Fruit fly (Drosophila melanogaster) whole organism, embryonic: ENCODE data around the gene CG42764.

ENCODE experiments used
- Atf6 ChIP-seq: fragments of 200-800 bp; sonication (Bioruptor generic); IDR thresholded peaks from 2 replicates; pipeline ENCODE4 v1.3.6; 2022; ENCODE audit warnings: missing biosample characterization, missing genetic modification characterization
- BEAF-32 ChIP-seq: fragments of 200-800 bp; sonication (Bioruptor generic); optimal IDR thresholded peaks from 3 replicates; lab custom pipeline; 2017; ENCODE audit warnings: missing biosample characterization, missing genetic modification characterization, mild to moderate bottlenecking, moderate library complexity, missing genetic modification reagents
- CG1024 ChIP-seq: fragments of 200-800 bp; sonication (Bioruptor generic); IDR thresholded peaks from 2 replicates; pipeline ENCODE4 v1.3.6; 2022; ENCODE audit warnings: missing biosample characterization, missing genetic modification characterization
- CG12155 ChIP-seq: fragments of 200-800 bp; sonication (Bioruptor generic); optimal IDR thresholded peaks from 3 replicates; lab custom pipeline; 2016; ENCODE audit warnings: missing biosample characterization, missing genetic modification characterization
- CG12659 ChIP-seq: fragments of 200-800 bp; sonication (Bioruptor generic); optimal IDR thresholded peaks from 3 replicates; lab custom pipeline; 2017; ENCODE audit warnings: mild to moderate bottlenecking, missing biosample characterization, missing genetic modification reagents, missing genetic modification characterization
- CG12769 ChIP-seq: fragments of 200-800 bp; sonication (Bioruptor generic); optimal IDR thresholded peaks from 2 replicates; lab custom pipeline; 2019; ENCODE audit warnings: missing biosample characterization, mild to moderate bottlenecking, missing genetic modification characterization, moderate library complexity
- CG14050 ChIP-seq: fragments of 200-800 bp; sonication (Bioruptor generic); IDR thresholded peaks from 3 replicates; pipeline ENCODE4 v1.3.6; 2022; ENCODE audit warnings: missing biosample characterization, missing genetic modification characterization
- CG14965 ChIP-seq: fragments of 200-800 bp; sonication (Bioruptor generic); optimal IDR thresholded peaks from 2 replicates; lab custom pipeline; 2016; ENCODE audit warnings: missing biosample characterization, missing genetic modification characterization, borderline replicate concordance
- CG15269 ChIP-seq: fragments of 200-800 bp; sonication (Bioruptor generic); optimal IDR thresholded peaks from 2 replicates; lab custom pipeline; 2018; ENCODE audit warnings: missing biosample characterization, mild to moderate bottlenecking, missing genetic modification characterization, moderate library complexity
- CG1647 ChIP-seq: fragments of 200-800 bp; sonication (Bioruptor generic); optimal IDR thresholded peaks from 3 replicates; lab custom pipeline; 2016; ENCODE audit warnings: missing biosample characterization, missing genetic modification characterization
- CG1832 ChIP-seq: fragments of 200-800 bp; sonication (Bioruptor generic); optimal IDR thresholded peaks from 2 replicates; lab custom pipeline; 2017; ENCODE audit warnings: missing biosample characterization, mild to moderate bottlenecking, missing genetic modification characterization, inconsistent platforms
- CG18764 ChIP-seq: fragments of 200-800 bp; sonication (Bioruptor generic); optimal IDR thresholded peaks from 3 replicates; lab custom pipeline; 2016; ENCODE audit warnings: missing biosample characterization, missing genetic modification characterization
- CG2202 ChIP-seq: fragments of 200-800 bp; sonication (Bioruptor generic); optimal IDR thresholded peaks from 2 replicates; lab custom pipeline; 2018; ENCODE audit warnings: missing biosample characterization, mild to moderate bottlenecking, missing genetic modification characterization
- CG2889 ChIP-seq: fragments of 200-800 bp; sonication (Bioruptor generic); IDR thresholded peaks from 3 replicates; pipeline ENCODE4 v1.3.6; 2022; ENCODE audit warnings: missing biosample characterization, missing genetic modification characterization
- CG3281 ChIP-seq: fragments of 200-800 bp; sonication (Bioruptor generic); optimal IDR thresholded peaks from 3 replicates; lab custom pipeline; 2017; ENCODE audit warnings: missing biosample characterization, mild to moderate bottlenecking, missing genetic modification characterization
- CG5180 ChIP-seq: fragments of 200-800 bp; sonication (Bioruptor generic); optimal IDR thresholded peaks from 3 replicates; lab custom pipeline; 2017; ENCODE audit warnings: missing biosample characterization, missing genetic modification characterization, mild to moderate bottlenecking, moderate library complexity, missing genetic modification reagents
- CG6254 ChIP-seq: fragments of 200-800 bp; sonication (Bioruptor generic); optimal IDR thresholded peaks from 3 replicates; lab custom pipeline; 2017; ENCODE audit warnings: mild to moderate bottlenecking, missing biosample characterization, missing genetic modification reagents, missing genetic modification characterization
- CG8359 ChIP-seq: fragments of 200-800 bp; sonication (Bioruptor generic); optimal IDR thresholded peaks from 2 replicates; lab custom pipeline; 2017; ENCODE audit warnings: missing biosample characterization, mild to moderate bottlenecking, missing genetic modification characterization, borderline replicate concordance
- Chrac-16 ChIP-seq: fragments of 200-800 bp; sonication (Bioruptor generic); optimal IDR thresholded peaks from 3 replicates; lab custom pipeline; 2016; ENCODE audit warnings: missing biosample characterization, missing genetic modification characterization
- Deaf1 ChIP-seq: fragments of 200-800 bp; optimal IDR thresholded peaks from 3 replicates; lab custom pipeline; 2019; ENCODE audit warnings: missing biosample characterization, mild to moderate bottlenecking, missing genetic modification characterization, moderate library complexity
- Dref ChIP-seq: fragments of 200-800 bp; sonication (Bioruptor generic); IDR thresholded peaks from 2 replicates; pipeline ENCODE4 v1.3.6; 2022; ENCODE audit warnings: missing biosample characterization, missing genetic modification characterization
- Fer1 ChIP-seq: fragments of 200-800 bp; sonication (Bioruptor generic); optimal IDR thresholded peaks from 2 replicates; lab custom pipeline; 2017; ENCODE audit warnings: missing biosample characterization, mild to moderate bottlenecking, missing genetic modification characterization
- Gsc ChIP-seq: fragments of 200-800 bp; sonication (Bioruptor generic); IDR thresholded peaks from 2 replicates; pipeline ENCODE4 v1.3.6; 2022; ENCODE audit warnings: missing biosample characterization, missing genetic modification characterization
- Jarid2 ChIP-seq: fragments of 200-800 bp; sonication (Bioruptor generic); optimal IDR thresholded peaks from 3 replicates; lab custom pipeline; 2017; ENCODE audit warnings: mild to moderate bottlenecking, missing biosample characterization, missing genetic modification reagents, missing genetic modification characterization
- Lhr ChIP-seq: fragments of 200-800 bp; sonication (Bioruptor generic); optimal IDR thresholded peaks from 3 replicates; lab custom pipeline; 2017; ENCODE audit warnings: mild to moderate bottlenecking, missing biosample characterization, missing genetic modification reagents, missing genetic modification characterization
- Max ChIP-seq: fragments of 200-800 bp; sonication (Bioruptor generic); optimal IDR thresholded peaks from 2 replicates; lab custom pipeline; 2016; ENCODE audit warnings: missing biosample characterization, mild to moderate bottlenecking, missing genetic modification characterization
- Nf-YB ChIP-seq: fragments of 200-800 bp; sonication (Bioruptor generic); optimal IDR thresholded peaks from 3 replicates; lab custom pipeline; 2019; ENCODE audit warnings: missing biosample characterization, mild to moderate bottlenecking, missing genetic modification characterization, moderate library complexity
- Opbp ChIP-seq: fragments of 200-800 bp; sonication (Bioruptor generic); IDR thresholded peaks from 3 replicates; pipeline ENCODE4 v1.3.6; 2022; ENCODE audit warnings: missing biosample characterization, missing genetic modification characterization; ENCODE audit not compliant: partially characterized antibody
- Poxn ChIP-seq: fragments of 200-800 bp; sonication (Bioruptor generic); IDR thresholded peaks from 2 replicates; pipeline ENCODE4 v1.3.6; 2022; ENCODE audit warnings: missing biosample characterization, missing genetic modification characterization
- Rx ChIP-seq: fragments of 200-800 bp; sonication (Bioruptor generic); IDR thresholded peaks from 2 replicates; pipeline ENCODE4 v1.3.6; 2022; ENCODE audit warnings: missing biosample characterization, missing genetic modification characterization
- Sry-β ChIP-seq: fragments of 200-800 bp; sonication (Bioruptor generic); optimal IDR thresholded peaks from 2 replicates; lab custom pipeline; 2018; ENCODE audit warnings: missing biosample characterization, mild to moderate bottlenecking, missing genetic modification characterization, moderate library complexity
- ato ChIP-seq: fragments of 200-800 bp; sonication (Bioruptor generic); IDR thresholded peaks from 2 replicates; pipeline ENCODE4 v1.3.6; 2022; ENCODE audit warnings: missing biosample characterization, missing genetic modification characterization; ENCODE audit not compliant: partially characterized antibody
- bigmax ChIP-seq: fragments of 200-800 bp; sonication (Bioruptor generic); optimal IDR thresholded peaks from 2 replicates; lab custom pipeline; 2018; ENCODE audit warnings: missing biosample characterization, mild to moderate bottlenecking, missing genetic modification characterization
- chif ChIP-seq, 2 experiments: fragments of 200-800 bp; sonication (Bioruptor generic); optimal IDR thresholded peaks; 3 replicates each; lab custom pipeline; 2016; ENCODE audit warnings: missing biosample characterization in 2 of 2, missing genetic modification characterization in 2 of 2
- ci ChIP-seq: fragments of 200-800 bp; sonication (Bioruptor generic); IDR thresholded peaks from 3 replicates; pipeline ENCODE4 v1.3.6; 2022; ENCODE audit warnings: missing biosample characterization, missing genetic modification characterization
- gce ChIP-seq: fragments of 200-800 bp; sonication (Bioruptor generic); IDR thresholded peaks from 3 replicates; pipeline ENCODE4 v1.3.6; 2022; ENCODE audit warnings: missing biosample characterization, missing genetic modification characterization
- kni ChIP-seq: fragments of 200-800 bp; sonication (Bioruptor generic); optimal IDR thresholded peaks from 3 replicates; lab custom pipeline; 2017; ENCODE audit warnings: mild to moderate bottlenecking, missing biosample characterization, missing genetic modification reagents, missing genetic modification characterization
- mld ChIP-seq: fragments of 200-800 bp; sonication (Bioruptor generic); IDR thresholded peaks from 3 replicates; pipeline ENCODE4 v1.3.6; 2022; ENCODE audit warnings: missing biosample characterization, missing genetic modification characterization; ENCODE audit not compliant: partially characterized antibody
- peb ChIP-seq: fragments of 200-800 bp; sonication (Bioruptor generic); IDR thresholded peaks from 2 replicates; pipeline ENCODE4 v1.3.6; 2022; ENCODE audit warnings: missing biosample characterization, missing genetic modification characterization
- ro ChIP-seq: fragments of 200-800 bp; sonication (Bioruptor generic); IDR thresholded peaks from 2 replicates; pipeline ENCODE4 v1.3.6; 2022; ENCODE audit warnings: missing biosample characterization, missing genetic modification characterization
- scrt ChIP-seq: fragments of 200-800 bp; sonication (Bioruptor generic); optimal IDR thresholded peaks from 2 replicates; lab custom pipeline; 2018; ENCODE audit warnings: missing biosample characterization, mild to moderate bottlenecking, missing genetic modification characterization, moderate library complexity
- sr ChIP-seq: fragments of 200-800 bp; sonication (Bioruptor generic); IDR thresholded peaks from 3 replicates; pipeline ENCODE4 v1.3.6; 2022; ENCODE audit warnings: missing biosample characterization, missing genetic modification characterization
- tap ChIP-seq: fragments of 200-800 bp; optimal IDR thresholded peaks from 3 replicates; lab custom pipeline; 2019; ENCODE audit warnings: missing biosample characterization, mild to moderate bottlenecking, missing genetic modification characterization, moderate library complexity
- tna ChIP-seq: fragments of 200-800 bp; sonication (Bioruptor generic); IDR thresholded peaks from 2 replicates; pipeline ENCODE4 v1.3.6; 2022; ENCODE audit warnings: missing biosample characterization, missing genetic modification characterization; ENCODE audit not compliant: partially characterized antibody
- ttk ChIP-seq: fragments of 200-800 bp; sonication (Bioruptor generic); IDR thresholded peaks from 2 replicates; pipeline ENCODE4 v2.1.2; 2022; ENCODE audit warnings: missing biosample characterization, missing genetic modification characterization
- wdn ChIP-seq: fragments of 200-800 bp; sonication (Bioruptor generic); IDR thresholded peaks from 2 replicates; pipeline ENCODE4 v1.3.6; 2022; ENCODE audit warnings: missing biosample characterization, missing genetic modification characterization
- wek ChIP-seq: fragments of 200-800 bp; sonication (Bioruptor generic); optimal IDR thresholded peaks from 3 replicates; lab custom pipeline; 2018; ENCODE audit warnings: missing biosample characterization, mild to moderate bottlenecking, missing genetic modification characterization, moderate library complexity
- wor ChIP-seq: fragments of 200-800 bp; sonication (Bioruptor generic); IDR thresholded peaks from 2 replicates; pipeline ENCODE4 v1.3.6; 2022; ENCODE audit warnings: missing biosample characterization, missing genetic modification characterization
- yki ChIP-seq: fragments of >200 bp; optimal IDR thresholded peaks from 3 replicates; lab custom pipeline; 2018

Gene CG42764

DNA sequence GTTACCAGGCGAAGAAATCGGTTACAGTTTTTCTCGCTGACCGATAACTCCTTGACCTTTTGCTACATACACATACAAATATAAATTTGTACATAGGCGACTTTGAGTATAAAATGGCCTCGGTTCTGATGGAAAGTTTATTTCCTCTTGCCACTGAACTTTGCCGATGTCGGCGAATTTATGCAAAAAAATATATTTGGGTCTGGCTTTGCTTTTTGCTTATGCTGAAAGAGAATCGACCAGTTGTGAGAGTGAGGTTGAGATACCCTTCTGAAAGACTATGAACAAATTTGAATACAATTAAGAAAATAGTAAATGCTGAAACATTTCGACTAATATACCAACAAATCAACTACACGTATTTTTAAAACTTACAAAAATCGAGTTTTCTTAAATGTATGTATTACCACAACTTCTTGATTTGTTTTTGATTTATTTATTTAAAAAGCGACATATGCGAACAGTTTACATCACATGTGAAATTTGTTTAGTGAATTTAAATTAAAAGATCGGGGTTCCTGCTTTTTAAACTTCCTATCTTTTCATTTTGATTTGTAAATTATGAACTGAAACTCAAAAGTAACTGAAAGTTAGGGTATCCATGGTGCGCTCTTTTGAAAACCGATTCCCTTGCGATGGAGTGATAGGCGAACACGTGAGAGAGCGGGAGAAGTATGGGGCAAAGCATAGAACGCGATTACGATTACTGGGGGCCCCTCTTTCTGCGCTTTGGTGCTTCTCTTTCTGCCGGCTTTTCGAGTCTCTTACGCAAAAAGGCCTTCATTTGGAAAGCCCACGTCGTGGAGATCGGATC is 43.5 kb upstream of the CG42764 start:
- TF ChIP-seq scrt (GFP tag; lab: Kevin White, UChicago), result peak; percentile 78
- no peak for TF ChIP-seq ato (GFP tag; lab: Robert Waterston, UW)
- TF ChIP-seq tap (tag; lab: Kevin White, UChicago), result peak; percentile 39
- TF ChIP-seq tna, result no peak
- TF ChIP-seq mld, result no peak
- no peak for TF ChIP-seq CG18764 (GFP tag; lab: Kevin White, UChicago)
- peak; percentile 53 for TF ChIP-seq Atf6
- TF ChIP-seq bigmax (GFP tag; lab: Kevin White, UChicago), result no peak
- peak; percentile 16 for TF ChIP-seq Jarid2
- peak; percentile 56 for TF ChIP-seq CG5180 (GFP tag; lab: Kevin White, UChicago)
- TF ChIP-seq CG1832 (GFP tag; lab: Kevin White, UChicago), result no peak
- no peak for TF ChIP-seq ro (GFP tag; lab: Robert Waterston, UW)
- TF ChIP-seq gce (GFP tag; lab: Robert Waterston, UW), result no peak
- TF ChIP-seq CG6254, result peak; percentile 65
- TF ChIP-seq ci (GFP tag; lab: Robert Waterston, UW), result no peak
- no peak for TF ChIP-seq Rx (GFP tag; lab: Robert Waterston, UW)
- peak; percentile 86 for TF ChIP-seq CG12659 (GFP tag; lab: Kevin White, UChicago)
- TF ChIP-seq CG1647 (GFP tag; lab: Kevin White, UChicago), result peak; percentile 43
- TF ChIP-seq Dref (GFP tag; lab: Robert Waterston, UW), result no peak
- peak; percentile 71 for TF ChIP-seq Nf-YB (GFP tag; lab: Kevin White, UChicago)
- no peak for TF ChIP-seq Poxn (GFP tag; lab: Robert Waterston, UW)
- peak; percentile 84 for TF ChIP-seq Fer1 (GFP tag; lab: Kevin White, UChicago)
- TF ChIP-seq CG2889 (GFP tag; lab: Robert Waterston, UW), result no peak
- TF ChIP-seq CG14965 (GFP tag; lab: Kevin White, UChicago), result no peak
- peak; percentile 60 for TF ChIP-seq Deaf1
- TF ChIP-seq CG2202, result peak; percentile 37
- TF ChIP-seq Chrac-16, result peak; percentile 57
- TF ChIP-seq CG3281 (GFP tag; lab: Kevin White, UChicago), result peak; percentile 92
- TF ChIP-seq CG12155 (GFP tag; lab: Kevin White, UChicago), result peak; percentile 62
- peak; percentile 57 to 67 for TF ChIP-seq chif (GFP tag; optimal IDR thresholded peaks at IDR 0.05; lab: Kevin White, UChicago)
- no peak for TF ChIP-seq Sry-β (GFP tag; lab: Kevin White, UChicago)
- peak; percentile 18 for TF ChIP-seq CG8359
- no peak for TF ChIP-seq peb (GFP tag; lab: Robert Waterston, UW)
- no peak for TF ChIP-seq Opbp
- TF ChIP-seq Gsc (GFP tag; lab: Robert Waterston, UW), result no peak
- no peak for TF ChIP-seq wor (GFP tag; lab: Robert Waterston, UW)
- TF ChIP-seq sr (GFP tag; lab: Robert Waterston, UW), result no peak
- TF ChIP-seq kni (GFP tag; lab: Kevin White, UChicago), result peak; percentile 57
- TF ChIP-seq CG1024 (GFP tag; lab: Robert Waterston, UW), result no peak
- TF ChIP-seq wdn (GFP tag; lab: Robert Waterston, UW), result no peak
- TF ChIP-seq CG15269, result peak; percentile 82
- TF ChIP-seq CG14050 (GFP tag; lab: Robert Waterston, UW), result peak; percentile 26; the same call in 1 of the 3 replicates
- TF ChIP-seq ttk (GFP tag; lab: Robert Waterston, UW), result peak; percentile 13; the same call in 1 of the 2 replicates
- no peak for TF ChIP-seq CG12769
- TF ChIP-seq Max (GFP tag; lab: Kevin White, UChicago), result peak; percentile 82
- no peak for TF ChIP-seq BEAF-32
- no peak for TF ChIP-seq wek (GFP tag; lab: Kevin White, UChicago)
- TF ChIP-seq Lhr, result peak; percentile 28
- no peak for TF ChIP-seq yki (lab: Kevin White, UChicago)
